Worm (Caenorhabditis elegans): ENCODE measurements around the gene frm-7.

DNA sequence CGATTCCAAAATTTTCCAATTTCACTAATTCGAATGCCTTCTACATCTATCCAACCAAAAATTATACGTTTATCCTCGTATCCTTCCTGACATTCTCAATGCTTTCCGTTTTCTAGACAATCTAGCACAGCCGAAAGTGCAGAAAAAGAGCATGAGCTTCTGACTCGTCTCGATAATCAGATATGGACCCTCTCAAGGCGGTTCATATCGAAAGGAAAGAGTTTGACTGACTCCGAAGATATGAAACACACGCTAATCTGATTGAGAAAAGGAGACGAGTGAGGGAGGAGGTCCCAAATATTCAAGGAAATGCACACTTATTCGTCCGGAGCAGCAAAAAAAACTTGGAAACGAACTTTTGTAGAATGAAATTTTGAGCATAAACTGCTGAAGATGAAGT, 26.9 kb downstream of the frm-7 start:
- no peak for TF ChIP-seq ama-1 (optimal IDR thresholded peaks at IDR 0.05)
- TF ChIP-seq pag-3 (tag; optimal IDR thresholded peaks at IDR 0.05; ENCODE audit: borderline replicate concordance, insufficient read depth), result no peak
- peak; percentile 12 for TF ChIP-seq lin-14 (GFP tag; optimal IDR thresholded peaks at IDR 0.05)
- no peak for TF ChIP-seq mdl-1 (tag; optimal IDR thresholded peaks at IDR 0.05)
- TF ChIP-seq lin-13 (GFP tag; optimal IDR thresholded peaks at IDR 0.05), result no peak
- TF ChIP-seq unc-62 (GFP tag; optimal IDR thresholded peaks at IDR 0.05), result no peak
- TF ChIP-seq hlh-4 (tag; optimal IDR thresholded peaks at IDR 0.05), result no peak
- TF ChIP-seq C04F5.9 (tag; optimal IDR thresholded peaks at IDR 0.05), result no peak
- TF ChIP-seq dpl-1 (GFP tag; optimal IDR thresholded peaks at IDR 0.05), result no peak
- no peak for TF ChIP-seq nhr-77 (tag; optimal IDR thresholded peaks at IDR 0.05)
- no peak for TF ChIP-seq snpc-4 (tag; optimal IDR thresholded peaks at IDR 0.05)

Data from whole organism, L1 larva.